Worm (Caenorhabditis elegans) whole organism, L2 larva: ENCODE results near the gene srg-30.

ENCODE experiments used
- ZK546.5 ChIP-seq: sonication (generic microtip); optimal IDR thresholded peaks from 2 replicates; lab custom pipeline; 2017; ENCODE audit warnings: missing biosample characterization, missing genetic modification characterization
- ama-1 ChIP-seq: fragments of 150-350 bp; optimal IDR thresholded peaks from 2 replicates; lab custom pipeline; 2018; ENCODE audit warnings: inconsistent platforms
- ceh-16 ChIP-seq: fragments of 150-350 bp; optimal IDR thresholded peaks from 2 replicates; lab custom pipeline; 2014; ENCODE audit warnings: missing biosample characterization, missing genetic modification characterization
- ceh-82 ChIP-seq: fragments of 150-350 bp; optimal IDR thresholded peaks from 2 replicates; lab custom pipeline; 2014; ENCODE audit warnings: missing biosample characterization, missing genetic modification characterization
- sma-9 ChIP-seq, 2 experiments: fragments of 150-350 bp in 1 of 2; sonication (generic microtip) in 1 of 2; optimal IDR thresholded peaks; 2 replicates each; lab custom pipeline; 2014 to 2016; ENCODE audit warnings: missing genetic modification characterization in 2 of 2, mild to moderate bottlenecking in 1 of 2, missing biosample characterization in 1 of 2, missing compliant biosample characterization in 1 of 2, missing genetic modification reagents in 1 of 2, moderate library complexity in 1 of 2

ce11 chrV:6669520-6669919 is 48.6 kb downstream of the srg-30 start, which contains the start of gene cest-28:
- TF ChIP-seq ZK546.5 (tag; lab: Kevin White, UChicago): no peak
- TF ChIP-seq sma-9 (GFP tag; optimal IDR thresholded peaks at IDR 0.05; lab: Kevin White, UChicago): no peak
- TF ChIP-seq sma-9 (tag; optimal IDR thresholded peaks at IDR 0.05; lab: Kevin White, UChicago): no peak
- no peak for TF ChIP-seq ceh-16 (tag; lab: Kevin White, UChicago)
- no peak for TF ChIP-seq ama-1 (lab: Kevin White, UChicago)
- no peak for TF ChIP-seq ceh-82 (tag; lab: Kevin White, UChicago)
